Worm (Caenorhabditis elegans) whole organism, L1 larva: ENCODE data around the gene rin-1.
A peak's percentile ranks its signal among the peaks of the same experiment; 100 is the strongest.

Experiments used
- C16A3.4 ChIP-seq: fragments of 150-350 bp; optimal IDR thresholded peaks from 2 replicates; lab custom pipeline; 2014; ENCODE audit warnings: missing biosample characterization, missing genetic modification characterization
- blmp-1 ChIP-seq: fragments of 150-350 bp; optimal IDR thresholded peaks from 2 replicates; lab custom pipeline; 2014; ENCODE audit warnings: missing biosample characterization, missing genetic modification characterization
- ceh-63 ChIP-seq: fragments of 200-800 bp; sonication (Bioruptor generic); optimal IDR thresholded peaks from 2 replicates; lab custom pipeline; 2018; ENCODE audit warnings: mild to moderate bottlenecking, missing genetic modification characterization, missing compliant biosample characterization
- ceh-82 ChIP-seq, 3 experiments: fragments of 150-350 bp in 1 of 3; sonication (generic microtip) in 2 of 3; optimal IDR thresholded peaks; 2 replicates each; lab custom pipeline; 2014 to 2017; ENCODE audit warnings: missing biosample characterization in 3 of 3, missing genetic modification characterization in 3 of 3
- ceh-90 ChIP-seq: sonication (generic microtip); optimal IDR thresholded peaks from 2 replicates; lab custom pipeline; 2016; ENCODE audit warnings: missing genetic modification characterization, missing compliant biosample characterization
- dpl-1 ChIP-seq, 3 experiments: fragments of 150-350 bp in 2 of 3; sonication (generic microtip) in 1 of 3; optimal IDR thresholded peaks; 2 replicates each; lab custom pipeline; 2014 to 2017; ENCODE audit warnings: missing biosample characterization in 3 of 3, missing genetic modification characterization in 3 of 3, missing genetic modification reagents in 3 of 3
- efl-1 ChIP-seq, 4 experiments: fragments of 150-350 bp; optimal IDR thresholded peaks in 3 of 4; peaks in 1 of 4; 1 replicate in 1 of 4; 2 replicates in 3 of 4; lab custom pipeline; 2014; ENCODE audit warnings: missing biosample characterization in 2 of 4, missing genetic modification characterization in 2 of 4, missing genetic modification reagents in 2 of 4
- elt-2 ChIP-seq: sonication (generic microtip); optimal IDR thresholded peaks from 2 replicates; lab custom pipeline; 2016; ENCODE audit warnings: missing genetic modification characterization, mild to moderate bottlenecking, inconsistent platforms, missing compliant biosample characterization, missing genetic modification reagents
- elt-3 ChIP-seq, 6 experiments: fragments of 150-350 bp in 1 of 6; sonication (generic microtip); optimal IDR thresholded peaks; 2 replicates each; lab custom pipeline; 2017 to 2018; ENCODE audit warnings: missing biosample characterization in 6 of 6, missing genetic modification characterization in 6 of 6, inconsistent platforms in 1 of 6
- fkh-10 ChIP-seq: sonication (generic microtip); optimal IDR thresholded peaks from 2 replicates; lab custom pipeline; 2017; ENCODE audit warnings: missing biosample characterization, missing genetic modification reagents, missing genetic modification characterization
- hpl-2 ChIP-seq: fragments of 150-350 bp; optimal IDR thresholded peaks from 2 replicates; lab custom pipeline; 2014; ENCODE audit warnings: missing biosample characterization, missing genetic modification reagents, missing genetic modification characterization
- isw-1 ChIP-seq: fragments of 200-800 bp; sonication (Bioruptor generic); IDR thresholded peaks from 2 replicates; pipeline ENCODE4 v1.3.6; 2022; ENCODE audit warnings: missing genetic modification characterization, missing compliant biosample characterization
- lin-14 ChIP-seq: fragments of 200-800 bp; sonication (Bioruptor generic); optimal IDR thresholded peaks from 2 replicates; lab custom pipeline; 2018; ENCODE audit warnings: mild to moderate bottlenecking, missing genetic modification characterization, moderate library complexity, missing compliant biosample characterization
- lin-35 ChIP-seq, 2 experiments: fragments of 150-350 bp; optimal IDR thresholded peaks; 2 replicates each; lab custom pipeline; 2014; ENCODE audit warnings: missing biosample characterization in 2 of 2, missing genetic modification characterization in 2 of 2, missing genetic modification reagents in 2 of 2
- lsy-2 ChIP-seq, 2 experiments: fragments of 150-350 bp; optimal IDR thresholded peaks; 2 replicates each; lab custom pipeline; 2014; ENCODE audit warnings: missing biosample characterization in 2 of 2, missing genetic modification characterization in 2 of 2
- mdl-1 ChIP-seq, 2 experiments: fragments of 150-350 bp; optimal IDR thresholded peaks; 2 replicates each; lab custom pipeline; 2014 to 2017; ENCODE audit warnings: missing biosample characterization in 2 of 2, missing genetic modification characterization in 2 of 2, inconsistent platforms in 1 of 2
- mep-1 ChIP-seq: fragments of 150-350 bp; optimal IDR thresholded peaks from 2 replicates; lab custom pipeline; 2014; ENCODE audit warnings: missing biosample characterization, missing genetic modification characterization
- nhr-12 ChIP-seq: sonication (generic microtip); optimal IDR thresholded peaks from 2 replicates; lab custom pipeline; 2017; ENCODE audit warnings: missing biosample characterization, missing genetic modification characterization
- nhr-20 ChIP-seq: sonication (generic microtip); optimal IDR thresholded peaks from 2 replicates; lab custom pipeline; 2016; ENCODE audit warnings: mild to moderate bottlenecking, missing genetic modification characterization, missing compliant biosample characterization
- nhr-28 ChIP-seq: fragments of 150-350 bp; optimal IDR thresholded peaks from 2 replicates; lab custom pipeline; 2014; ENCODE audit warnings: missing biosample characterization, missing genetic modification characterization
- nhr-47 ChIP-seq: sonication (generic microtip); optimal IDR thresholded peaks from 2 replicates; lab custom pipeline; 2016; ENCODE audit warnings: mild to moderate bottlenecking, missing genetic modification characterization, moderate library complexity, missing compliant biosample characterization
- nhr-71 ChIP-seq: sonication (generic microtip); optimal IDR thresholded peaks from 2 replicates; lab custom pipeline; 2016; ENCODE audit warnings: mild to moderate bottlenecking, missing genetic modification characterization, moderate library complexity, missing compliant biosample characterization
- nhr-77 ChIP-seq: fragments of 150-350 bp; optimal IDR thresholded peaks from 2 replicates; lab custom pipeline; 2014; ENCODE audit warnings: missing biosample characterization, missing genetic modification characterization
- nhr-84 ChIP-seq: sonication (generic microtip); optimal IDR thresholded peaks from 2 replicates; lab custom pipeline; 2017; ENCODE audit warnings: missing biosample characterization, missing genetic modification characterization
- nhr-85 ChIP-seq: sonication (generic microtip); peaks from one replicate; lab custom pipeline; 2016; ENCODE audit warnings: missing genetic modification characterization, inconsistent platforms, missing compliant biosample characterization
- pax-3 ChIP-seq: fragments of 200-800 bp; sonication (Bioruptor generic); optimal IDR thresholded peaks from 2 replicates; lab custom pipeline; 2018; ENCODE audit warnings: mild to moderate bottlenecking, missing genetic modification characterization, moderate library complexity, missing compliant biosample characterization
- rnt-1 ChIP-seq: sonication (generic microtip); optimal IDR thresholded peaks from 2 replicates; lab custom pipeline; 2016; ENCODE audit warnings: mild to moderate bottlenecking, missing genetic modification characterization, moderate library complexity, missing compliant biosample characterization
- snpc-4 ChIP-seq: fragments of 150-350 bp; optimal IDR thresholded peaks from 2 replicates; lab custom pipeline; 2014; ENCODE audit warnings: missing biosample characterization, missing genetic modification characterization
- sox-4 ChIP-seq: sonication (generic microtip); optimal IDR thresholded peaks from 2 replicates; lab custom pipeline; 2016; ENCODE audit warnings: missing genetic modification characterization, missing compliant biosample characterization
- sptf-1 ChIP-seq: fragments of 150-350 bp; optimal IDR thresholded peaks from 2 replicates; lab custom pipeline; 2014; ENCODE audit warnings: missing biosample characterization, missing genetic modification characterization
- sup-37 ChIP-seq: fragments of 200-800 bp; sonication (Bioruptor generic); optimal IDR thresholded peaks from 2 replicates; lab custom pipeline; 2018; ENCODE audit warnings: mild to moderate bottlenecking, missing genetic modification characterization, missing compliant biosample characterization
- swsn-7 ChIP-seq: sonication (generic microtip); optimal IDR thresholded peaks from 2 replicates; lab custom pipeline; 2016; ENCODE audit warnings: missing genetic modification characterization, missing compliant biosample characterization
- tbx-2 ChIP-seq: sonication (generic microtip); optimal IDR thresholded peaks from 2 replicates; lab custom pipeline; 2016; ENCODE audit warnings: missing genetic modification characterization, missing compliant biosample characterization
- unc-86 ChIP-seq: sonication (generic microtip); optimal IDR thresholded peaks from 2 replicates; lab custom pipeline; 2016; ENCODE audit warnings: missing genetic modification characterization, missing compliant biosample characterization
- xbp-1 ChIP-seq: sonication (generic microtip); optimal IDR thresholded peaks from 2 replicates; lab custom pipeline; 2016; ENCODE audit warnings: missing genetic modification characterization, missing compliant biosample characterization
- zag-1 ChIP-seq: fragments of 150-350 bp; optimal IDR thresholded peaks from 2 replicates; lab custom pipeline; 2014; ENCODE audit warnings: missing biosample characterization, missing genetic modification characterization
- zip-4 ChIP-seq: fragments of 200-800 bp; sonication (Bioruptor generic); optimal IDR thresholded peaks from 2 replicates; lab custom pipeline; 2018; ENCODE audit warnings: mild to moderate bottlenecking, missing genetic modification characterization, moderate library complexity, missing compliant biosample characterization
- ztf-11 ChIP-seq, 2 experiments: sonication (generic microtip); optimal IDR thresholded peaks; 2 replicates each; lab custom pipeline; 2016 to 2017; ENCODE audit warnings: missing genetic modification characterization in 2 of 2, missing biosample characterization in 1 of 2, missing compliant biosample characterization in 1 of 2

Gene rin-1

DNA sequence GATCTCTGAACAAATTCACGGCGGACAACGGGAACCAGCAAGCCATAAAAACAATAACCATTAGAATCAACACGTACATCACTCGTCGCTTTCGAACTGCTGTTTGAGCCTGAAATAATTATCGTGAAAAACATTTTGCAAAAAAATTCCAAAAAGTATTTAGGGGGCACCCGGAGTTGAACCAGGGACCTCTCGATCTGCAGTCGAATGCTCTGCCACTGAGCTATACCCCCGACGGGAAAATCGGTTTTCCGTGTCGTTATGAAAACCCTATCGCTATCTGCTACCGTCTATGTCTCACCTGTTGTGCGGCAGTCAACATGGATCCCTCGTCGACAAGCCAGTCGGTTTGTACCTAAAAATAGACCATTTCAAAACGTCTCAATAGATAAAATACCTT, 40.2 kb upstream of the rin-1 start (continued):
- TF ChIP-seq snpc-4 (tag; lab: Kevin White, UChicago): peak; percentile 11
- peak; percentile 42 for TF ChIP-seq pax-3 (tag; lab: Kevin White, UChicago)
- TF ChIP-seq ztf-11 (tag; optimal IDR thresholded peaks at IDR 0.05; lab: Kevin White, UChicago): no peak
- no peak for TF ChIP-seq nhr-84 (tag; lab: Kevin White, UChicago)
- TF ChIP-seq dpl-1 (GFP tag; optimal IDR thresholded peaks at IDR 0.05; lab: Kevin White, UChicago): peak in 1 of 3 experiments; percentile 4
- TF ChIP-seq nhr-20 (tag; lab: Kevin White, UChicago): peak; percentile 41
- peak in 1 of 2 experiments; percentile 51 for TF ChIP-seq lin-35 (GFP tag; optimal IDR thresholded peaks at IDR 0.05; lab: Kevin White, UChicago)
- TF ChIP-seq fkh-10 (GFP tag; lab: Kevin White, UChicago): no peak
- no peak for TF ChIP-seq nhr-77 (tag; lab: Kevin White, UChicago)
- no peak for TF ChIP-seq mep-1 (tag; lab: Kevin White, UChicago)
- peak; percentile 0 to 13 for TF ChIP-seq efl-1 (optimal IDR thresholded peaks at IDR 0.05; lab: Kevin White, UChicago)
- peak in 1 of 2 experiments; percentile 51 for TF ChIP-seq efl-1 (GFP tag; optimal IDR thresholded peaks at IDR 0.05 in 1 of 2; lab: Kevin White, UChicago)
- peak; percentile 1 for TF ChIP-seq zip-4 (GFP tag; lab: Kevin White, UChicago)

DNA sequence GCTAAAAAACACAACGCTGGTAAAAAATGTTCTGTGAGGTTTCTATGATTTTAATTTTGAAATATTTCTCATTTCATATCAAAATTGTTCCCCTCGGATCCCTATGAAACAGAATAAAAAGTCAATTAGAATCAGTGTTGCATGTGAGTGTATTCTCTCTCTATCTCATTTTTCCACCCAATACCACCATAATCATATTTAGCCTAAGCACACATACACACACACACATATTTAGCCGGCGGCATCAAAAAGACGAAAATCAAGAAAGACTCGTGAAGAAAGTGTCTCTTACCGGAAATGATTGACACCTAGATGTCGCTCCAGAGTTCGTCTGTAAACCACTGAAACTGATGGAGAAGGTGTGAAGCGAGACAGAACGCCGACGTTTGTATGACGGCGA, 38.9 kb upstream of the rin-1 start:
- TF ChIP-seq pax-3 (tag; lab: Kevin White, UChicago): no peak
- peak; percentile 30 for TF ChIP-seq lin-14 (GFP tag; lab: Kevin White, UChicago)

DNA sequence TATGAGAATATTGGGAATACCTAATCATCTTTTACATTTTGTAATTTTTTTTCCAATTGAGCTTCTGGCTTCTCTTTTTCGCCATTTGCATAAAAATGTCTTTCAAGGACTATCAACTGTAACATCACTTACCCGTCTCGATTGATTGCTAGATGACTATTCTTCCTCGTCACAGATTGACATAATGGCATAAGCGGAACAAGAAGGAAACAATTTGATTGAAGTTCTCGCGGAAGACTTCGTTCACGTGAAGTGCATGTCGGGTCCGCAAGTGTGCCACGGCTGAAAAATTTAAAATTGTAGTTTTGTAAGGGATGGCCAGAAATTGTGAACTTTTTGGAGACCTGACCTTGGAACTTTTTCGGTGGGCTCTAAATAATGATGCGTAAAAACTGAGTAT, 38.3 kb upstream of the rin-1 start:
- TF ChIP-seq nhr-77 (tag; lab: Kevin White, UChicago) (no peak), pax-3 (tag; lab: Kevin White, UChicago) (no peak), xbp-1 (tag; lab: Kevin White, UChicago) (no peak)

DNA sequence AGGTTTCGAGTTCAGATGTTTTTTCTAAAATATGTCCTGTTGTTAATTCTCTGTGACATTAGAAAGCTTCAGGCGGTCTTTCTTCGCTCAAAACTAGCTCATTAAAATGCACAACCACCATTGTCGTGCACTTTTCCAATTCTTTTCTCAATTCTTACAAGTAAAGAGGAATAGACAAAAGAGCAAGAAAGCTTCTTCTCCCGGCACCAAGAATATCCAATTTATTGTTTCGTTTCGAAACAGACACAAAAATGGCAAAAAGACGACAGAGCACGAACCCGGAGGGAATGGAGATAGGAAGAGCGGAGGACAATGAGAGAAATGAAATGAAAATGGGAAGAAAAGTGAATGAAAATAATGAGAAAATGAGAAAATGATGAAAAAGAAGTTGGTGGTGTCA, 37.2 kb upstream of the rin-1 start:
- TF ChIP-seq lin-14 (GFP tag; lab: Kevin White, UChicago): peak; percentile 55
- TF ChIP-seq efl-1 (optimal IDR thresholded peaks at IDR 0.05; lab: Kevin White, UChicago): no peak
- TF ChIP-seq efl-1 (GFP tag; optimal IDR thresholded peaks at IDR 0.05 in 1 of 2; lab: Kevin White, UChicago): peak in 1 of 2 experiments; percentile 70
- TF ChIP-seq mep-1 (tag; lab: Kevin White, UChicago): no peak
- TF ChIP-seq nhr-20 (tag; lab: Kevin White, UChicago): no peak
- no peak for TF ChIP-seq xbp-1 (tag; lab: Kevin White, UChicago)
- no peak for TF ChIP-seq ceh-63 (GFP tag; lab: Kevin White, UChicago)
- TF ChIP-seq tbx-2 (tag; lab: Kevin White, UChicago): peak; percentile 5
- no peak for TF ChIP-seq sup-37 (GFP tag; lab: Kevin White, UChicago)

DNA sequence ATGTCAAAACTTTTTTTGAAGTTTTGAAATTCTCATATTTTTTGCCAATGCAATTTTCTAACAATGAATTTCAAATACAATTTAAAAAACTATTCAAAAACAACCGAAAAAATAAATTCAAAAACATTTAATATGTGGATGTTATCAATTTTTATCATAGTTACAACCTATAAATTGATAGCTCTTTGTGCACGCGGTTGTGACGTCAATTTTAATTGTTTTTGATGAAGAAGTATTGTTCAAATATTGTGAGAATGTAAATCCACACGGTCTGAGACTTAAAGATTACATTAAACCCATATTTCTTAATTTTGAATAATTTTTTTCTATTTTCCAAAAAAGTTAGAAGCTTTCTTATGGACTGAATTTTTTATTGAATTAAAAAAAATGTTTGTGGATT, 36.6 kb upstream of the rin-1 start:
- TF ChIP-seq nhr-12 (tag; lab: Kevin White, UChicago) (no peak), mdl-1 (tag; optimal IDR thresholded peaks at IDR 0.05; lab: Kevin White, UChicago) (no peak), elt-2 (tag; lab: Kevin White, UChicago) (peak; percentile 32), lin-35 (GFP tag; optimal IDR thresholded peaks at IDR 0.05; lab: Kevin White, UChicago) (peak in 1 of 2 experiments; percentile 19), ceh-82 (tag; optimal IDR thresholded peaks at IDR 0.05; lab: Kevin White, UChicago) (no peak), nhr-85 (tag; lab: Kevin White, UChicago) (no peak)

DNA sequence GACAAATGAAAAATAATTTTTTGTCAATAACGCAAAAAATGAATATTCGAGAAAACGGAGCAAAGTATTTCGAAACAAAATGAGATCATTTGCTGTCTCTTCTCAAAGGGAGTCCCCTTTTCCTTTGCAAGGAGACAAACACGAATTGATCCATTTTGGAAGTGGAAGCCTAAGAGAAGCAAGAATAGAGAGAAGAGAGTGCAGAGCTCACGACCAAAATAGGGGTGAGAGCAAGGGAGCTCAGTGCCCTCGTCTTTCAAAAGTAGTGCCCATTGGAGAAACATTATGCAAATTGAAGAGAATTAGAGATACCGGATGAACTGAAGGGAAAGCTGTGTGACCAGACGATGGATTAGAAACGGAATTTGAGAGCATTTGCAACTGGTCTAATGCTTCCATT, 35.8 kb upstream of the rin-1 start:
- TF ChIP-seq dpl-1 (GFP tag; optimal IDR thresholded peaks at IDR 0.05; lab: Kevin White, UChicago) (no peak), ceh-90 (tag; lab: Kevin White, UChicago) (no peak), tbx-2 (tag; lab: Kevin White, UChicago) (peak; percentile 53), nhr-28 (tag; lab: Kevin White, UChicago) (no peak), zag-1 (tag; lab: Kevin White, UChicago) (peak; percentile 44), hpl-2 (no peak), blmp-1 (tag; lab: Kevin White, UChicago) (no peak), rnt-1 (tag; lab: Kevin White, UChicago) (peak; percentile 10), isw-1 (GFP tag; lab: Robert Waterston, UW) (peak; percentile 19; the same call in 1 of the 2 replicates), lsy-2 (tag; optimal IDR thresholded peaks at IDR 0.05; lab: Kevin White, UChicago) (peak in 1 of 2 experiments; percentile 12), zip-4 (GFP tag; lab: Kevin White, UChicago) (no peak), ceh-82 (tag; optimal IDR thresholded peaks at IDR 0.05; lab: Kevin White, UChicago) (peak in 2 of 3 experiments; percentile 12 to 45), elt-3 (tag; optimal IDR thresholded peaks at IDR 0.05; lab: Kevin White, UChicago) (no peak), nhr-71 (tag; lab: Kevin White, UChicago) (peak; percentile 45), efl-1 (optimal IDR thresholded peaks at IDR 0.05; lab: Kevin White, UChicago) (peak in 1 of 2 experiments; percentile 29), efl-1 (GFP tag; optimal IDR thresholded peaks at IDR 0.05 in 1 of 2; lab: Kevin White, UChicago) (no peak), sptf-1 (tag; lab: Kevin White, UChicago) (no peak), C16A3.4 (tag; lab: Kevin White, UChicago) (no peak), swsn-7 (peak; percentile 1), nhr-47 (tag; lab: Kevin White, UChicago) (peak; percentile 45), lin-14 (GFP tag; lab: Kevin White, UChicago) (peak; percentile 84), sox-4 (tag; lab: Kevin White, UChicago) (no peak), unc-86 (tag; lab: Kevin White, UChicago) (peak; percentile 2), xbp-1 (tag; lab: Kevin White, UChicago) (peak; percentile 9)
